Fruit fly (Drosophila melanogaster) whole organism, embryonic: Measurements from ENCODE around the gene AGO2.

ENCODE experiments used
- Bdp1 ChIP-seq: fragments of 200-800 bp; sonication (Bioruptor generic); optimal IDR thresholded peaks from 3 replicates; lab custom pipeline; 2016; ENCODE audit warnings: missing biosample characterization, missing genetic modification characterization
- CG10979 ChIP-seq: fragments of 200-800 bp; sonication (Bioruptor generic); optimal IDR thresholded peaks from 2 replicates; lab custom pipeline; 2018; ENCODE audit warnings: missing biosample characterization, mild to moderate bottlenecking, missing genetic modification characterization, moderate library complexity
- CG11456 ChIP-seq: fragments of 200-800 bp; sonication (Bioruptor generic); IDR thresholded peaks from 3 replicates; pipeline ENCODE4 v1.3.6; 2022; ENCODE audit warnings: missing biosample characterization, missing genetic modification characterization
- CG11560 ChIP-seq: fragments of 200-800 bp; sonication (Bioruptor generic); IDR thresholded peaks from 3 replicates; pipeline ENCODE4 v1.3.6; 2022; ENCODE audit warnings: missing biosample characterization, missing genetic modification characterization
- CG11696 ChIP-seq: fragments of 200-800 bp; sonication (Bioruptor generic); IDR thresholded peaks from 2 replicates; pipeline ENCODE4 v1.3.6; 2022; ENCODE audit warnings: missing biosample characterization, missing genetic modification characterization
- CG12155 ChIP-seq: fragments of 200-800 bp; sonication (Bioruptor generic); optimal IDR thresholded peaks from 3 replicates; lab custom pipeline; 2016; ENCODE audit warnings: missing biosample characterization, missing genetic modification characterization
- CG12391 ChIP-seq: fragments of 200-800 bp; sonication (Bioruptor generic); optimal IDR thresholded peaks from 3 replicates; lab custom pipeline; 2018; ENCODE audit warnings: missing biosample characterization, mild to moderate bottlenecking, missing genetic modification characterization, moderate library complexity
- CG12659 ChIP-seq: fragments of 200-800 bp; sonication (Bioruptor generic); optimal IDR thresholded peaks from 3 replicates; lab custom pipeline; 2017; ENCODE audit warnings: mild to moderate bottlenecking, missing biosample characterization, missing genetic modification reagents, missing genetic modification characterization
- CG18764 ChIP-seq: fragments of 200-800 bp; sonication (Bioruptor generic); optimal IDR thresholded peaks from 3 replicates; lab custom pipeline; 2016; ENCODE audit warnings: missing biosample characterization, missing genetic modification characterization
- CG30020 ChIP-seq: fragments of 200-800 bp; optimal IDR thresholded peaks from 2 replicates; lab custom pipeline; 2019; ENCODE audit warnings: missing biosample characterization, mild to moderate bottlenecking, missing genetic modification characterization, moderate library complexity
- CG31224 ChIP-seq: fragments of 200-800 bp; sonication (Bioruptor generic); IDR thresholded peaks from 2 replicates; pipeline ENCODE4 v1.3.6; 2022; ENCODE audit warnings: missing biosample characterization, missing genetic modification characterization
- CG31365 ChIP-seq: fragments of 200-800 bp; sonication (Bioruptor generic); optimal IDR thresholded peaks from 2 replicates; lab custom pipeline; 2018; ENCODE audit warnings: missing biosample characterization, mild to moderate bottlenecking, missing genetic modification characterization
- CG32767 ChIP-seq: fragments of 200-800 bp; sonication (Bioruptor generic); IDR thresholded peaks from 2 replicates; pipeline ENCODE4 v1.3.6; 2022; ENCODE audit warnings: missing biosample characterization, missing genetic modification characterization
- CG34224 ChIP-seq: fragments of 200-800 bp; sonication (Bioruptor generic); IDR thresholded peaks from 3 replicates; pipeline ENCODE4 v1.3.6; 2022; ENCODE audit warnings: missing biosample characterization, missing genetic modification characterization; ENCODE audit not compliant: partially characterized antibody
- CG34422 ChIP-seq: fragments of 200-800 bp; sonication (Bioruptor generic); IDR thresholded peaks from 3 replicates; pipeline ENCODE4 v1.3.6; 2022; ENCODE audit warnings: missing biosample characterization, missing genetic modification characterization
- CG3726 ChIP-seq: fragments of 200-800 bp; sonication (Bioruptor generic); IDR thresholded peaks from 3 replicates; pipeline ENCODE4, ENCODE4 v1.3.6; 2022; ENCODE audit warnings: missing biosample characterization, missing genetic modification characterization
- CG6683 ChIP-seq: fragments of 200-800 bp; sonication (Bioruptor generic); optimal IDR thresholded peaks from 2 replicates; lab custom pipeline; 2017; ENCODE audit warnings: missing biosample characterization, mild to moderate bottlenecking, missing genetic modification characterization, missing genetic modification reagents
- CG6791 ChIP-seq: fragments of 200-800 bp; sonication (Bioruptor generic); IDR thresholded peaks from 3 replicates; pipeline ENCODE4 v1.3.6; 2022; ENCODE audit warnings: missing biosample characterization, missing genetic modification characterization; ENCODE audit not compliant: partially characterized antibody
- CG8290 ChIP-seq, 3 experiments: fragments of 200-800 bp; sonication (Bioruptor generic); optimal IDR thresholded peaks; 2 replicates each; lab custom pipeline; 2016 to 2019; ENCODE audit warnings: missing biosample characterization in 3 of 3, missing genetic modification characterization in 3 of 3, mild to moderate bottlenecking in 2 of 3, moderate library complexity in 1 of 3
- CG8765 ChIP-seq: fragments of 200-800 bp; sonication (Bioruptor generic); IDR thresholded peaks from 2 replicates; pipeline ENCODE4 v1.3.6; 2022; ENCODE audit warnings: missing biosample characterization, missing genetic modification characterization
- Dbx ChIP-seq: fragments of 200-800 bp; sonication (Bioruptor generic); IDR thresholded peaks from 3 replicates; pipeline ENCODE4 v1.3.6; 2022; ENCODE audit warnings: missing biosample characterization, missing genetic modification characterization
- Dll ChIP-seq: fragments of 200-800 bp; sonication (Bioruptor generic); IDR thresholded peaks from 4 replicates; pipeline ENCODE4 v1.3.6; 2022; ENCODE audit warnings: missing biosample characterization, missing genetic modification characterization; ENCODE audit not compliant: partially characterized antibody
- Dref ChIP-seq: fragments of 200-800 bp; sonication (Bioruptor generic); IDR thresholded peaks from 2 replicates; pipeline ENCODE4 v1.3.6; 2022; ENCODE audit warnings: missing biosample characterization, missing genetic modification characterization
- Eip74EF ChIP-seq, 2 experiments: fragments of 200-800 bp in 1 of 2; fragments of >200 bp in 1 of 2; sonication (Bioruptor generic) in 1 of 2; optimal IDR thresholded peaks; 2 replicates each; lab custom pipeline; 2017 to 2019; ENCODE audit warnings: missing biosample characterization in 2 of 2, missing genetic modification characterization in 2 of 2, mild to moderate bottlenecking in 1 of 2, moderate library complexity in 1 of 2
- Ets97D ChIP-seq: fragments of 200-800 bp; sonication (Bioruptor generic); optimal IDR thresholded peaks from 3 replicates; lab custom pipeline; 2016; ENCODE audit warnings: missing biosample characterization, missing genetic modification characterization
- Fer3 ChIP-seq: fragments of 200-800 bp; sonication (Bioruptor generic); optimal IDR thresholded peaks from 2 replicates; lab custom pipeline; 2018; ENCODE audit warnings: missing biosample characterization, mild to moderate bottlenecking, missing genetic modification characterization, moderate library complexity
- Lhr ChIP-seq: fragments of 200-800 bp; sonication (Bioruptor generic); optimal IDR thresholded peaks from 3 replicates; lab custom pipeline; 2017; ENCODE audit warnings: mild to moderate bottlenecking, missing biosample characterization, missing genetic modification reagents, missing genetic modification characterization
- Lim3 ChIP-seq: fragments of 200-800 bp; sonication (Bioruptor generic); IDR thresholded peaks from 2 replicates; pipeline ENCODE4 v1.3.6; 2022; ENCODE audit warnings: missing biosample characterization, missing genetic modification characterization
- MESR4 ChIP-seq: fragments of 200-800 bp; sonication (Bioruptor generic); optimal IDR thresholded peaks from 2 replicates; lab custom pipeline; 2018; ENCODE audit warnings: missing biosample characterization, mild to moderate bottlenecking, missing genetic modification characterization, moderate library complexity
- NK7.1 ChIP-seq: fragments of 200-800 bp; sonication (Bioruptor generic); optimal IDR thresholded peaks from 3 replicates; lab custom pipeline; 2016; ENCODE audit warnings: missing biosample characterization, missing genetic modification characterization
- Rx ChIP-seq: fragments of 200-800 bp; sonication (Bioruptor generic); IDR thresholded peaks from 2 replicates; pipeline ENCODE4 v1.3.6; 2022; ENCODE audit warnings: missing biosample characterization, missing genetic modification characterization
- Taf1 ChIP-seq: fragments of 200-800 bp; sonication (Bioruptor generic); IDR thresholded peaks from 2 replicates; pipeline ENCODE4 v1.3.6; 2022; ENCODE audit warnings: missing biosample characterization, missing genetic modification characterization
- crp ChIP-seq, 2 experiments: fragments of 200-800 bp; sonication (Bioruptor generic); optimal IDR thresholded peaks; 2 replicates in 1 of 2; 3 replicates in 1 of 2; lab custom pipeline; 2017; ENCODE audit warnings: missing biosample characterization in 2 of 2, missing genetic modification characterization in 2 of 2, mild to moderate bottlenecking in 1 of 2, moderate library complexity in 1 of 2
- fd3F ChIP-seq: fragments of 200-800 bp; sonication (Bioruptor generic); optimal IDR thresholded peaks from 2 replicates; lab custom pipeline; 2018; ENCODE audit warnings: missing biosample characterization, mild to moderate bottlenecking, missing genetic modification characterization, moderate library complexity
- ftz-f1 ChIP-seq: fragments of 200-800 bp; sonication (Bioruptor generic); optimal IDR thresholded peaks from 2 replicates; lab custom pipeline; 2016; ENCODE audit warnings: missing biosample characterization, missing genetic modification characterization
- fu2 ChIP-seq: fragments of 200-800 bp; sonication (Bioruptor generic); optimal IDR thresholded peaks from 2 replicates; lab custom pipeline; 2016; ENCODE audit warnings: missing biosample characterization, missing genetic modification characterization
- gce ChIP-seq: fragments of 200-800 bp; sonication (Bioruptor generic); IDR thresholded peaks from 3 replicates; pipeline ENCODE4 v1.3.6; 2022; ENCODE audit warnings: missing biosample characterization, missing genetic modification characterization
- luna ChIP-seq: fragments of 200-800 bp; sonication (Bioruptor generic); optimal IDR thresholded peaks from 2 replicates; lab custom pipeline; 2016; ENCODE audit warnings: missing biosample characterization, missing genetic modification characterization
- mam ChIP-seq: fragments of 200-800 bp; sonication (Bioruptor generic); optimal IDR thresholded peaks from 3 replicates; lab custom pipeline; 2016; ENCODE audit warnings: missing biosample characterization, missing genetic modification characterization
- sc ChIP-seq, 3 experiments: fragments of >200 bp in 2 of 3; fragments of 200-800 bp in 1 of 3; sonication (Bioruptor generic) in 1 of 3; optimal IDR thresholded peaks; 2 replicates in 2 of 3; 3 replicates in 1 of 3; lab custom pipeline; 2017; ENCODE audit warnings: mild to moderate bottlenecking in 1 of 3, missing biosample characterization in 1 of 3, missing genetic modification characterization in 1 of 3, missing genetic modification reagents in 1 of 3
- sd ChIP-seq: fragments of 200-800 bp; sonication (Bioruptor generic); optimal IDR thresholded peaks from 3 replicates; lab custom pipeline; 2018; ENCODE audit warnings: missing biosample characterization, mild to moderate bottlenecking, missing genetic modification characterization, moderate library complexity
- unpg ChIP-seq: fragments of 200-800 bp; sonication (Bioruptor generic); optimal IDR thresholded peaks from 3 replicates; lab custom pipeline; 2018; ENCODE audit warnings: missing biosample characterization, mild to moderate bottlenecking, missing genetic modification characterization, moderate library complexity
- zen ChIP-seq: fragments of 200-800 bp; sonication (Bioruptor generic); optimal IDR thresholded peaks from 3 replicates; lab custom pipeline; 2018; ENCODE audit warnings: missing biosample characterization, mild to moderate bottlenecking, missing genetic modification characterization, moderate library complexity
- zen2 ChIP-seq: fragments of 200-800 bp; sonication (Bioruptor generic); IDR thresholded peaks from 3 replicates; pipeline ENCODE4 v1.3.6; 2022; ENCODE audit warnings: missing biosample characterization, missing genetic modification characterization; ENCODE audit not compliant: partially characterized antibody
- zfh1 ChIP-seq: fragments of 200-800 bp; sonication (Bioruptor generic); IDR thresholded peaks from 3 replicates; pipeline ENCODE4 v1.3.6; 2022; ENCODE audit warnings: missing biosample characterization, missing genetic modification characterization

Gene AGO2

dm6 chr3L:15566484-15566955 lies 12.6 kb downstream of the AGO2 start (continued):
- TF ChIP-seq Ets97D (GFP tag; lab: Kevin White, UChicago) = no peak
- TF ChIP-seq CG18764 (GFP tag; lab: Kevin White, UChicago) = no peak
- TF ChIP-seq crp (GFP tag; optimal IDR thresholded peaks at IDR 0.05; lab: Kevin White, UChicago) = peak in 1 of 2 experiments; percentile 58

dm6 chr3L:15568748-15569147 lies 14.8 kb downstream of the AGO2 start:
- TF ChIP-seq Taf1 (no peak), Dbx (0 out of 3 replicates have a peak, but pooled peaks have one; percentile 0), CG11456 (GFP tag; lab: Robert Waterston, UW) (0 out of 3 replicates have a peak, but pooled peaks have one; percentile 18)

dm6 chr3L:15570571-15570970 lies 16.7 kb downstream of the AGO2 start:
- TF ChIP-seq CG8290 (GFP tag; optimal IDR thresholded peaks at IDR 0.05; lab: Kevin White, UChicago) (no peak), CG8290 (tag; optimal IDR thresholded peaks at IDR 0.05; lab: Kevin White, UChicago) (no peak), Fer3 (tag; lab: Kevin White, UChicago) (no peak), zfh1 (GFP tag; lab: Robert Waterston, UW) (no peak), CG10979 (tag; lab: Kevin White, UChicago) (no peak), CG6791 (GFP tag; lab: Robert Waterston, UW) (no peak), fd3F (GFP tag; lab: Kevin White, UChicago) (no peak), fu2 (GFP tag; lab: Kevin White, UChicago) (no peak), zen (no peak), CG12659 (GFP tag; lab: Kevin White, UChicago) (no peak), sc (optimal IDR thresholded peaks at IDR 0.05; lab: Kevin White, UChicago) (no peak), sc (GFP tag; optimal IDR thresholded peaks at IDR 0.05; lab: Kevin White, UChicago) (no peak), sd (tag; lab: Kevin White, UChicago) (no peak), Rx (no peak), Lim3 (no peak), CG34422 (GFP tag; lab: Robert Waterston, UW) (no peak), CG11696 (no peak)
- TF ChIP-seq, all 482 proteins: peak for 0

- peak; percentile 46; the same call in 2 of the 4 replicates for TF ChIP-seq Dll (GFP tag; lab: Robert Waterston, UW)
- no peak for TF ChIP-seq CG11560
- TF ChIP-seq CG12155 = no peak
- no peak for TF ChIP-seq zfh1 (GFP tag; lab: Robert Waterston, UW)
- TF ChIP-seq CG30020 (tag; lab: Kevin White, UChicago) = no peak
- peak; percentile 55 for TF ChIP-seq Dref (GFP tag; lab: Robert Waterston, UW)
- peak; percentile 61; the same call in 2 of the 3 replicates for TF ChIP-seq CG34224 (GFP tag; lab: Robert Waterston, UW)
- TF ChIP-seq CG6683 = no peak
- no peak for TF ChIP-seq CG32767 (GFP tag; lab: Robert Waterston, UW)
- TF ChIP-seq Eip74EF (GFP tag; optimal IDR thresholded peaks at IDR 0.05; lab: Kevin White, UChicago) = no peak
- no peak for TF ChIP-seq CG12391 (tag; lab: Kevin White, UChicago)
- TF ChIP-seq CG31224 (GFP tag; lab: Robert Waterston, UW) = no peak
- TF ChIP-seq NK7.1 (GFP tag; lab: Kevin White, UChicago) = no peak
- TF ChIP-seq crp (GFP tag; optimal IDR thresholded peaks at IDR 0.05; lab: Kevin White, UChicago) = peak in 1 of 2 experiments; percentile 69
- no peak for TF ChIP-seq mam (GFP tag; lab: Kevin White, UChicago)
- TF ChIP-seq luna (GFP tag; lab: Kevin White, UChicago) = no peak
- no peak for TF ChIP-seq CG8765
- TF ChIP-seq ftz-f1 (GFP tag; lab: Kevin White, UChicago) = no peak
- peak; percentile 55 for TF ChIP-seq MESR4 (GFP tag; lab: Kevin White, UChicago)
- no peak for TF ChIP-seq CG31365 (tag; lab: Kevin White, UChicago)
- no peak for TF ChIP-seq unpg (GFP tag; lab: Kevin White, UChicago)
- 0 out of 3 replicates have a peak, but pooled peaks have one; percentile 48 for TF ChIP-seq zen2 (GFP tag; lab: Robert Waterston, UW)
- TF ChIP-seq Bdp1 (GFP tag; lab: Kevin White, UChicago) = no peak
- no peak for TF ChIP-seq CG3726 (GFP tag; lab: Robert Waterston, UW)
- TF ChIP-seq gce (GFP tag; lab: Robert Waterston, UW) = no peak
- no peak for TF ChIP-seq Lhr (GFP tag; lab: Kevin White, UChicago)
Observed at dm6 chr3L:15576357-15576756, 22.4 kb downstream of the AGO2 start, which contains the start of gene Ufsp2. Gene Ufsp2 (plus strand): TSS chr3L:15576570.
